Worm (Caenorhabditis elegans): ENCODE data around the gene fut-2.

DNA sequence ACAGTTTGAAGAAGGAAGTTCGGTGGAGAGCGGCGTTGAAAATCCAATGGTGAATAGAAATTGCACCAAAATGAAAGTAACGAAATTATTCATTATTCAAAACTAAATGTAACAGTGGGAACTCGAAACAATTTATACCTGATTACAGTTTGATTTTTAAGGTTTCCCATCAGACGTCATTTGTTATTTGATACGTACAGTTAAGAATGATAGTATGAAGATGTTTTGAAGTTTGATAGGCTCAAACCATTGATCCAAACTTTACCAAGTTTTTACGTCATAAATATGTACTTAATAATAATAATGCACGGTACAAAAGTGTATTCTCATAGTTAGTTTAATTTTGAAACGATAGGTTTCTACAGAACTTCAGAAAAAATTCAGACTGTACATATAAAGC lies 17.6 kb downstream of the fut-2 start, which contains the start of gene spp-20:
- TF ChIP-seq ref-1 (GFP tag; conservative IDR thresholded peaks at IDR 0.05) (no peak), ztf-29 (GFP tag; IDR thresholded peaks at IDR 0.05) (no peak), ztf-23 (GFP tag; IDR thresholded peaks at IDR 0.05) (no peak), cog-1 (tag; optimal IDR thresholded peaks at IDR 0.05) (no peak)

Measured in whole organism, midembryonic.